Worm (Caenorhabditis elegans): ENCODE results near the gene cri-2.

cri-2 gene

DNA sequence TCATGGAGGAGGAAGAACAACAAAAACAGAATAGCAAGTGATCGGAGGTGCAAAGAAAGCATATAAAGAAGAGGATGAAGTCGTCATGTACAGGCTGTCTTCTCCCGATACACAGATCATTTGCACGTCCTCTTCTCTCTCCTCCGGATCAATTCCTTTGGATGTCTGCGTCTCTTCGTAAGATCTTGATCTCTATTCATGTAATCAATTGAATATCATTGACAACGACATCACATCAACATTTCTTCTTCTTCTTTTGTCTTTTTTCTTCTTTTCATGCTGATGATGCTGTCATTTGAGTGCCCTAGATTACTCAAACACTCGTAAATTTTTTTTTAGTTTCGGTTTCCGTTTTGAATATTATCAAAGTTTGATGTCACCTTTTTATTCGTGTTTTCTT lies 36.7 kb downstream of the cri-2 start, which contains the start of gene rol-3:
Gene rol-3 (minus strand): TSS at position 120 of the 400 bp plus-strand sequence.
- TF ChIP-seq odd-2 (tag; optimal IDR thresholded peaks at IDR 0.05) (no peak), npax-4 (tag; optimal IDR thresholded peaks at IDR 0.05) (no peak), pat-9 (tag; optimal IDR thresholded peaks at IDR 0.05) (no peak), hlh-8 (tag; optimal IDR thresholded peaks at IDR 0.05) (no peak), syd-9 (tag; optimal IDR thresholded peaks at IDR 0.05) (no peak), elt-4 (tag; optimal IDR thresholded peaks at IDR 0.05) (no peak), K09A11.1 (tag; optimal IDR thresholded peaks at IDR 0.05; ENCODE audit: insufficient read depth) (no peak), sox-4 (tag; optimal IDR thresholded peaks at IDR 0.05) (no peak), F13H6.1 (tag; optimal IDR thresholded peaks at IDR 0.05) (no peak), eyg-1 (tag; optimal IDR thresholded peaks at IDR 0.05) (no peak), C08G9.2 (tag; optimal IDR thresholded peaks at IDR 0.05) (no peak), Y22D7AL.16 (tag; optimal IDR thresholded peaks at IDR 0.05) (no peak), gmeb-2 (tag; optimal IDR thresholded peaks at IDR 0.05) (no peak), T23F11.4 (GFP tag; optimal IDR thresholded peaks at IDR 0.05) (no peak), pha-4 (tag; optimal IDR thresholded peaks at IDR 0.05) (no peak), ref-2 (tag; optimal IDR thresholded peaks at IDR 0.05) (no peak), nhr-232 (tag; optimal IDR thresholded peaks at IDR 0.05) (no peak), ceh-34 (tag; optimal IDR thresholded peaks at IDR 0.05) (no peak), unc-55 (GFP tag; optimal IDR thresholded peaks at IDR 0.05) (no peak)

DNA sequence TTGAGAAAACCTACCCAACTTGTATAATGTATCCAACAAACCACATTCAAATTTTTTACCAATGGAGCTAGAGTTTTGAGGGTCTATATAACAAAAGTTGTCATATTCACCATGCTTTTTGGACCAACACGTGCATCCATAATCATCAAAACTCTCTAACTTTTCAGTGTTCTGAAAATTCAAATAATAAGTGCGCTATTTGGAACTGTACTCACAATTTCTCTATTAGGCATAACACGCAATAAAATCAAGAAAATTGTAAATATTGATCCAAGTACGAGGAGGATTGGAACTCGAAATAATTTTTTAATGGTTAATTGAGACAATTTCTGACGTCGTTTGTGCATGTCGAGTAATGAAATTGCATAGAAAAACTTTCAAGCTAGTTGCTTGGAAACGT lies 38.3 kb downstream of the cri-2 start, which contains the start of gene C16D9.3:
Gene C16D9.3 (minus strand): TSS at position 101 of the 400 bp plus-strand sequence.
- TF ChIP-seq hlh-8 (tag; optimal IDR thresholded peaks at IDR 0.05) (no peak), ceh-22 (tag; optimal IDR thresholded peaks at IDR 0.05) (no peak), sox-2 (GFP tag; IDR thresholded peaks at IDR 0.05) (no peak), madf-2 (tag; optimal IDR thresholded peaks at IDR 0.05) (no peak), che-1 (tag; optimal IDR thresholded peaks at IDR 0.05) (no peak), ceh-30 (tag; optimal IDR thresholded peaks at IDR 0.05) (no peak), ceh-2 (tag; optimal IDR thresholded peaks at IDR 0.05) (no peak), ttx-3 (tag; optimal IDR thresholded peaks at IDR 0.05) (no peak), pag-3 (tag; optimal IDR thresholded peaks at IDR 0.05; ENCODE audit: borderline replicate concordance) (no peak), gmeb-2 (tag; optimal IDR thresholded peaks at IDR 0.05) (no peak), rnt-1 (tag; optimal IDR thresholded peaks at IDR 0.05) (no peak), fkh-10 (GFP tag; optimal IDR thresholded peaks at IDR 0.05) (no peak), unc-86 (tag; optimal IDR thresholded peaks at IDR 0.05) (no peak), hlh-13 (GFP tag; optimal IDR thresholded peaks at IDR 0.05) (no peak)

ce11 chrV:8242798-8243197 lies 41.2 kb downstream of the cri-2 start, which contains the start of gene C16D9.4:
Gene C16D9.4 (minus strand): TSS chrV:8242898.
- TF ChIP-seq Y22D7AL.16 (tag; optimal IDR thresholded peaks at IDR 0.05) (no peak), sox-2 (GFP tag; IDR thresholded peaks at IDR 0.05) (no peak), ceh-22 (tag; optimal IDR thresholded peaks at IDR 0.05) (no peak), K09A11.1 (tag; optimal IDR thresholded peaks at IDR 0.05; ENCODE audit: insufficient read depth) (no peak), fax-1 (tag; optimal IDR thresholded peaks at IDR 0.05) (no peak), nhr-232 (tag; optimal IDR thresholded peaks at IDR 0.05) (no peak)

- TF ChIP-seq pag-3 (tag; optimal IDR thresholded peaks at IDR 0.05; ENCODE audit: borderline replicate concordance) = no peak
- TF ChIP-seq syd-9 (tag; optimal IDR thresholded peaks at IDR 0.05) = no peak
- TF ChIP-seq ceh-31 (tag; optimal IDR thresholded peaks at IDR 0.05) = no peak
- TF ChIP-seq rnt-1 (tag; optimal IDR thresholded peaks at IDR 0.05) = no peak
- no peak for TF ChIP-seq ceh-45 (GFP tag; IDR thresholded peaks at IDR 0.05)
- TF ChIP-seq hlh-15 (tag; optimal IDR thresholded peaks at IDR 0.05) = no peak
- TF ChIP-seq pha-4 (tag; optimal IDR thresholded peaks at IDR 0.05) = no peak
- no peak for TF ChIP-seq ztf-16 (tag; optimal IDR thresholded peaks at IDR 0.05)
- no peak for TF ChIP-seq ceh-14 (tag; optimal IDR thresholded peaks at IDR 0.05)
- TF ChIP-seq madf-2 (tag; optimal IDR thresholded peaks at IDR 0.05) = no peak
- TF ChIP-seq ceh-19 (GFP tag; optimal IDR thresholded peaks at IDR 0.05) = no peak
- no peak for TF ChIP-seq nhr-232 (tag; optimal IDR thresholded peaks at IDR 0.05)
- no peak for TF ChIP-seq eyg-1 (tag; optimal IDR thresholded peaks at IDR 0.05)
- no peak for TF ChIP-seq ceh-2 (tag; optimal IDR thresholded peaks at IDR 0.05)
- TF ChIP-seq dmd-4 (tag; optimal IDR thresholded peaks at IDR 0.05; ENCODE audit: borderline replicate concordance) = no peak
- TF ChIP-seq odd-2 (tag; optimal IDR thresholded peaks at IDR 0.05) = no peak
Measured at ce11 chrV:8243201-8243600, 41.6 kb downstream of the cri-2 start.
